Fruit fly (Drosophila melanogaster): ENCODE results near the gene CG14443.

CG14443 gene

dm6 chrX:6613581-6613980 is 20.2 kb upstream of the CG14443 start:
- TF ChIP-seq NC2α (GFP tag; optimal IDR thresholded peaks at IDR 0.05) (no peak), CG15269 (tag; optimal IDR thresholded peaks at IDR 0.05) (no peak), CG6765 (GFP tag; optimal IDR thresholded peaks at IDR 0.05) (no peak), Bteb2 (GFP tag; optimal IDR thresholded peaks at IDR 0.05) (no peak), B-H2 (GFP tag; optimal IDR thresholded peaks at IDR 0.05) (no peak), CkIIα-i1 (GFP tag; IDR thresholded peaks at IDR 0.05) (no peak), twi (tag; optimal IDR thresholded peaks at IDR 0.05) (peak; percentile 74), CG8290 (GFP tag; optimal IDR thresholded peaks at IDR 0.05) (no peak), CG8290 (tag; optimal IDR thresholded peaks at IDR 0.05) (peak in 1 of 2 experiments; percentile 5), CG1647 (GFP tag; optimal IDR thresholded peaks at IDR 0.05) (no peak), Fer2 (tag; optimal IDR thresholded peaks at IDR 0.05) (no peak), CG12744 (GFP tag; optimal IDR thresholded peaks at IDR 0.05) (no peak), corto (GFP tag; optimal IDR thresholded peaks at IDR 0.05) (no peak), CG2678 (tag; optimal IDR thresholded peaks at IDR 0.05) (peak; percentile 3), CG18599 (GFP tag; optimal IDR thresholded peaks at IDR 0.05) (no peak), Hmr (GFP tag; optimal IDR thresholded peaks at IDR 0.05) (peak; percentile 7), Rfx (GFP tag; IDR thresholded peaks at IDR 0.05) (no peak), Six4 (GFP tag; optimal IDR thresholded peaks at IDR 0.05) (no peak), Dfd (GFP tag; optimal IDR thresholded peaks at IDR 0.05) (no peak), Dip3 (GFP tag; optimal IDR thresholded peaks at IDR 0.05) (no peak), CG13775 (GFP tag; optimal IDR thresholded peaks at IDR 0.05) (no peak), CG3163 (GFP tag; optimal IDR thresholded peaks at IDR 0.05) (no peak), CG13894 (tag; optimal IDR thresholded peaks at IDR 0.05) (peak; percentile 47), Xbp1 (GFP tag; optimal IDR thresholded peaks at IDR 0.05) (no peak), caup (GFP tag; optimal IDR thresholded peaks at IDR 0.05; ENCODE audit: severe bottlenecking) (peak; percentile 25), crol (GFP tag; IDR thresholded peaks at IDR 0.05) (no peak), fd102C (GFP tag; optimal IDR thresholded peaks at IDR 0.05) (no peak), NK7.1 (GFP tag; optimal IDR thresholded peaks at IDR 0.05) (no peak), Pdp1 (GFP tag; optimal IDR thresholded peaks at IDR 0.05) (peak in 1 of 2 experiments; percentile 25), CG17359 (tag; optimal IDR thresholded peaks at IDR 0.05) (no peak), CG8359 (GFP tag; optimal IDR thresholded peaks at IDR 0.05; ENCODE audit: borderline replicate concordance) (no peak), fd3F (GFP tag; optimal IDR thresholded peaks at IDR 0.05) (no peak), CG4617 (GFP tag; optimal IDR thresholded peaks at IDR 0.05; ENCODE audit: borderline replicate concordance) (no peak), sqz (GFP tag; optimal IDR thresholded peaks at IDR 0.05) (no peak), Fer1 (GFP tag; optimal IDR thresholded peaks at IDR 0.05) (peak; percentile 2), CG15514 (GFP tag; optimal IDR thresholded peaks at IDR 0.05) (peak; percentile 7), HLH54F (GFP tag; optimal IDR thresholded peaks at IDR 0.05) (no peak), Med (GFP tag) (peak; percentile 72), hb (GFP tag; IDR thresholded peaks at IDR 0.05; ENCODE audit: partially characterized antibody) (no peak), lab (GFP tag; optimal IDR thresholded peaks at IDR 0.05) (peak; percentile 53), eve (GFP tag; optimal IDR thresholded peaks at IDR 0.05) (peak in 1 of 2 experiments; percentile 23), Hsf (GFP tag; optimal IDR thresholded peaks at IDR 0.05) (no peak), grn (GFP tag; optimal IDR thresholded peaks at IDR 0.05) (peak; percentile 0), schlank (tag; optimal IDR thresholded peaks at IDR 0.05) (no peak), exex (tag; optimal IDR thresholded peaks at IDR 0.05) (peak; percentile 34), CG7745 (tag; optimal IDR thresholded peaks at IDR 0.05) (no peak), nerfin-1 (tag; optimal IDR thresholded peaks at IDR 0.05) (no peak), CG8388 (GFP tag; optimal IDR thresholded peaks at IDR 0.05) (no peak), CG7357 (GFP tag; IDR thresholded peaks at IDR 0.05) (no peak)

Measured in whole organism, embryonic.